Worm (Caenorhabditis elegans): ENCODE results near the gene htz-1.

htz-1 gene

ce11 chrIV:4399418-4400136 is 46.4 kb upstream of the htz-1 start:
- peak; percentile 29 for TF ChIP-seq mxl-3 (GFP tag; optimal IDR thresholded peaks at IDR 0.05)
- 0 out of 2 replicates have a peak, but pooled peaks have one; percentile 13 for TF ChIP-seq madf-9 (GFP tag; conservative IDR thresholded peaks at IDR 0.05)
- TF ChIP-seq F44E2.7 (GFP tag; IDR thresholded peaks at IDR 0.05): 0 out of 2 replicates have a peak, but pooled peaks have one; percentile 36
- TF ChIP-seq sdz-12 (GFP tag; optimal IDR thresholded peaks at IDR 0.05): no peak
- peak; percentile 1 for TF ChIP-seq nhr-25 (tag; optimal IDR thresholded peaks at IDR 0.05; ENCODE audit: borderline replicate concordance, insufficient read depth)
- TF ChIP-seq ces-1 (GFP tag; optimal IDR thresholded peaks at IDR 0.05): no peak
- peak; percentile 18 for TF ChIP-seq lin-38 (GFP tag; IDR thresholded peaks at IDR 0.05)
- TF ChIP-seq daf-16 (GFP tag; optimal IDR thresholded peaks at IDR 0.05): no peak
- TF ChIP-seq daf-16 (tag; optimal IDR thresholded peaks at IDR 0.05): peak; percentile 3
- peak; percentile 95 for TF ChIP-seq set-16 (GFP tag; IDR thresholded peaks at IDR 0.05)

- no peak for TF ChIP-seq egl-27 (tag; optimal IDR thresholded peaks at IDR 0.05)
- peak in 1 of 2 experiments; percentile 61 for TF ChIP-seq lsy-2 (tag; optimal IDR thresholded peaks at IDR 0.05)
- no peak for TF ChIP-seq zfp-3 (GFP tag; conservative IDR thresholded peaks at IDR 0.05)
- no peak for TF ChIP-seq pqm-1 (tag; optimal IDR thresholded peaks at IDR 0.05)
- no peak for TF ChIP-seq dmd-9 (GFP tag; IDR thresholded peaks at IDR 0.05)
- no peak for TF ChIP-seq sdz-12 (GFP tag; optimal IDR thresholded peaks at IDR 0.05)
- no peak for TF ChIP-seq spr-1 (tag; optimal IDR thresholded peaks at IDR 0.05)
- peak in 1 of 2 experiments; percentile 99 for TF ChIP-seq unc-62 (GFP tag; optimal IDR thresholded peaks at IDR 0.05 in 1 of 2)
- no peak for TF ChIP-seq unc-62 (tag; optimal IDR thresholded peaks at IDR 0.05)
- TF ChIP-seq aha-1 (tag): peak; percentile 79
- peak; percentile 8 to 61 for TF ChIP-seq hif-1 (tag; optimal IDR thresholded peaks at IDR 0.05)
- no peak for TF ChIP-seq zip-11 (GFP tag; IDR thresholded peaks at IDR 0.05)
- no peak for TF ChIP-seq F44E2.7 (GFP tag; IDR thresholded peaks at IDR 0.05)
- no peak for TF ChIP-seq nhr-42 (GFP tag; IDR thresholded peaks at IDR 0.05)
- peak; percentile 56 for TF ChIP-seq ceh-28 (tag; optimal IDR thresholded peaks at IDR 0.05)
- no peak for TF ChIP-seq Y5F2A.4 (GFP tag; optimal IDR thresholded peaks at IDR 0.05)
- TF ChIP-seq nhr-25 (tag; optimal IDR thresholded peaks at IDR 0.05; ENCODE audit: borderline replicate concordance, insufficient read depth): peak; percentile 91
- TF ChIP-seq dmd-6 (GFP tag; IDR thresholded peaks at IDR 0.05): peak; percentile 62
- TF ChIP-seq nhr-6 (tag; optimal IDR thresholded peaks at IDR 0.05): no peak
- no peak for TF ChIP-seq jun-1 (tag; optimal IDR thresholded peaks at IDR 0.05)
- TF ChIP-seq skn-1 (tag; optimal IDR thresholded peaks at IDR 0.05): no peak
- TF ChIP-seq ceh-44 (GFP tag; IDR thresholded peaks at IDR 0.05): no peak
- TF ChIP-seq mep-1 (tag; optimal IDR thresholded peaks at IDR 0.05): peak; percentile 58
- TF ChIP-seq hlh-30 (tag; optimal IDR thresholded peaks at IDR 0.05; ENCODE audit: insufficient read depth): peak; percentile 77
- TF ChIP-seq unc-130 (GFP tag; optimal IDR thresholded peaks at IDR 0.05): no peak
- no peak for TF ChIP-seq daf-16 (GFP tag; optimal IDR thresholded peaks at IDR 0.05)
- peak; percentile 3 for TF ChIP-seq daf-16 (tag; optimal IDR thresholded peaks at IDR 0.05)
- peak; percentile 15 for TF ChIP-seq nhr-102 (tag; optimal IDR thresholded peaks at IDR 0.05)
- TF ChIP-seq mes-2 (tag; optimal IDR thresholded peaks at IDR 0.05; ENCODE audit: poor library complexity, severe bottlenecking): peak; percentile 36
- TF ChIP-seq fos-1 (tag; optimal IDR thresholded peaks at IDR 0.05): no peak
- peak; percentile 30 for TF ChIP-seq dpl-1 (GFP tag; optimal IDR thresholded peaks at IDR 0.05)
- peak; percentile 13; the same call in 1 of the 2 replicates for TF ChIP-seq hmg-1.1 (GFP tag; IDR thresholded peaks at IDR 0.05)
- TF ChIP-seq tag-97 (GFP tag; IDR thresholded peaks at IDR 0.05): no peak
- peak; percentile 50 for TF ChIP-seq mxl-3 (GFP tag; optimal IDR thresholded peaks at IDR 0.05)
- TF ChIP-seq nhr-10 (tag; optimal IDR thresholded peaks at IDR 0.05): peak; percentile 27
- no peak for TF ChIP-seq lin-15B (tag; optimal IDR thresholded peaks at IDR 0.05)
- no peak for TF ChIP-seq aly-2 (tag; optimal IDR thresholded peaks at IDR 0.05)
- no peak for TF ChIP-seq Y105C5A.15 (GFP tag; IDR thresholded peaks at IDR 0.05)
- TF ChIP-seq lin-39 (tag; optimal IDR thresholded peaks at IDR 0.05): no peak
- TF ChIP-seq nhr-237 (tag; optimal IDR thresholded peaks at IDR 0.05): no peak
- TF ChIP-seq zip-2 (tag; optimal IDR thresholded peaks at IDR 0.05): no peak
Measured at ce11 chrIV:4400350-4401326, 45.4 kb upstream of the htz-1 start, which contains the start of gene Y24D9A.6. TSS of gene Y24D9A.6 (minus strand) at chrIV:4400400.

All from whole organism, L4 larva.